Worm (Caenorhabditis elegans): Measurements from ENCODE around the gene cbn-1.

cbn-1 gene

ce11 chrII:341282-341681 lies 9.0 kb upstream of the cbn-1 start:
- TF ChIP-seq egl-18 (GFP tag; IDR thresholded peaks at IDR 0.05) (no peak), nfyb-1 (GFP tag; IDR thresholded peaks at IDR 0.05) (peak; percentile 96), nfya-2 (GFP tag; IDR thresholded peaks at IDR 0.05) (peak; percentile 82; the same call in 1 of the 2 replicates)

- TF ChIP-seq nfyb-1 (GFP tag; IDR thresholded peaks at IDR 0.05) (no peak), sptf-2 (GFP tag; optimal IDR thresholded peaks at IDR 0.05) (no peak), attf-3 (GFP tag; conservative IDR thresholded peaks at IDR 0.05) (no peak), lin-35 (GFP tag; optimal IDR thresholded peaks at IDR 0.05) (no peak), F57C9.4 (tag; optimal IDR thresholded peaks at IDR 0.05) (no peak), nhr-90 (tag; optimal IDR thresholded peaks at IDR 0.05) (no peak), tbx-9 (tag; optimal IDR thresholded peaks at IDR 0.05; ENCODE audit: borderline replicate concordance) (no peak)
These were observed 8.4 kb upstream of the cbn-1 start for ce11 chrII:340714-341113.

ce11 chrII:340224-340623 lies 7.9 kb upstream of the cbn-1 start, which contains the start of gene clc-31:
Gene clc-31 (plus strand): TSS chrII:340524.
- no peak for TF ChIP-seq tlf-1 (GFP tag; optimal IDR thresholded peaks at IDR 0.05)
- no peak for TF ChIP-seq rcor-1 (GFP tag; IDR thresholded peaks at IDR 0.05)
- no peak for TF ChIP-seq hmg-1.2 (GFP tag; IDR thresholded peaks at IDR 0.05)

ce11 chrII:337233-337832 lies 5.0 kb upstream of the cbn-1 start, which contains the start of gene cpn-2:
Gene cpn-2 (plus strand): TSS chrII:337782.
- TF ChIP-seq ztf-6 (GFP tag; IDR thresholded peaks at IDR 0.05) (no peak), lsy-27 (tag; optimal IDR thresholded peaks at IDR 0.05; ENCODE audit: borderline replicate concordance, insufficient read depth) (no peak), repo-1 (tag; optimal IDR thresholded peaks at IDR 0.05) (no peak), B0261.1 (tag; optimal IDR thresholded peaks at IDR 0.05) (no peak), lin-54 (GFP tag; optimal IDR thresholded peaks at IDR 0.05) (no peak), die-1 (tag; optimal IDR thresholded peaks at IDR 0.05) (no peak), egrh-3 (GFP tag; IDR thresholded peaks at IDR 0.05) (no peak), F37B4.10 (GFP tag; IDR thresholded peaks at IDR 0.05) (no peak), F55B11.4 (tag; optimal IDR thresholded peaks at IDR 0.05; ENCODE audit: borderline replicate concordance, insufficient read depth) (no peak), zim-3 (tag; optimal IDR thresholded peaks at IDR 0.05) (no peak), him-1 (tag; optimal IDR thresholded peaks at IDR 0.05) (no peak), nfya-2 (GFP tag; IDR thresholded peaks at IDR 0.05) (no peak)

- TF ChIP-seq lsy-27 (tag; optimal IDR thresholded peaks at IDR 0.05; ENCODE audit: borderline replicate concordance, insufficient read depth) = no peak
- no peak for TF ChIP-seq ceh-91 (GFP tag; IDR thresholded peaks at IDR 0.05)
- TF ChIP-seq lin-26 (GFP tag; IDR thresholded peaks at IDR 0.05) = no peak
- no peak for TF ChIP-seq madf-8 (GFP tag; conservative IDR thresholded peaks at IDR 0.05)
- no peak for TF ChIP-seq cebp-2 (GFP tag; IDR thresholded peaks at IDR 0.05)
- TF ChIP-seq egrh-3 (GFP tag; IDR thresholded peaks at IDR 0.05) = no peak
- TF ChIP-seq sdz-38 (tag; optimal IDR thresholded peaks at IDR 0.05) = no peak
- no peak for TF ChIP-seq K11D2.4 (GFP tag; IDR thresholded peaks at IDR 0.05)
- TF ChIP-seq Y67H2A.10 (GFP tag; conservative IDR thresholded peaks at IDR 0.05) = no peak
- no peak for TF ChIP-seq dox-1 (GFP tag; IDR thresholded peaks at IDR 0.05)
- TF ChIP-seq egl-18 (GFP tag; IDR thresholded peaks at IDR 0.05) = no peak
- no peak for TF ChIP-seq mel-28 (tag; optimal IDR thresholded peaks at IDR 0.05; ENCODE audit: borderline replicate concordance)
These were observed 2.5 kb upstream of the cbn-1 start for ce11 chrII:334828-335227.
